Worm (Caenorhabditis elegans) whole organism, late embryonic: ENCODE results near the gene srz-60.
"Not testable (repeated sequence)": the region's sequence is repeated elsewhere in the genome, so short reads cannot be mapped to it uniquely, and the experiment has no call there.

Experiments used
- K09A11.1 ChIP-seq: sonication (generic microtip); optimal IDR thresholded peaks from 2 replicates; lab custom pipeline; 2017; ENCODE audit warnings: antibody characterized with exemption, mild to moderate bottlenecking, missing genetic modification characterization, missing compliant biosample characterization; ENCODE audit not compliant: insufficient read depth
- che-1 ChIP-seq: sonication (generic microtip); optimal IDR thresholded peaks from 2 replicates; lab custom pipeline; 2016; ENCODE audit warnings: mild to moderate bottlenecking, missing genetic modification characterization, missing compliant biosample characterization
- fkh-10 ChIP-seq: fragments of 150-350 bp; optimal IDR thresholded peaks from 2 replicates; lab custom pipeline; 2014; ENCODE audit warnings: missing biosample characterization, missing genetic modification reagents, missing genetic modification characterization
- madf-2 ChIP-seq: sonication (generic microtip); optimal IDR thresholded peaks from 2 replicates; lab custom pipeline; 2017; ENCODE audit warnings: missing genetic modification characterization, missing compliant biosample characterization
- mec-3 ChIP-seq: sonication (generic microtip); optimal IDR thresholded peaks from 2 replicates; lab custom pipeline; 2016; ENCODE audit warnings: borderline replicate concordance, missing genetic modification characterization, missing compliant biosample characterization
- nhr-232 ChIP-seq: sonication (generic microtip); optimal IDR thresholded peaks from 2 replicates; lab custom pipeline; 2016; ENCODE audit warnings: missing genetic modification characterization, missing compliant biosample characterization
- pat-9 ChIP-seq: fragments of 200-800 bp; sonication (Bioruptor generic); optimal IDR thresholded peaks from 2 replicates; lab custom pipeline; 2018; ENCODE audit warnings: mild to moderate bottlenecking, missing genetic modification characterization, moderate library complexity, missing compliant biosample characterization
- pha-2 ChIP-seq: sonication (generic microtip); optimal IDR thresholded peaks from 2 replicates; lab custom pipeline; 2017; ENCODE audit warnings: mild to moderate bottlenecking, missing genetic modification characterization, missing compliant biosample characterization
- ref-2 ChIP-seq: sonication (generic microtip); optimal IDR thresholded peaks from 2 replicates; lab custom pipeline; 2016; ENCODE audit warnings: missing genetic modification characterization, missing compliant biosample characterization
- rnt-1 ChIP-seq: sonication (generic microtip); optimal IDR thresholded peaks from 2 replicates; lab custom pipeline; 2016; ENCODE audit warnings: missing genetic modification characterization, missing compliant biosample characterization
- unc-3 ChIP-seq, 2 experiments: fragments of 200-800 bp in 1 of 2; sonication (Bioruptor generic) in 1 of 2; sonication (generic microtip) in 1 of 2; conservative IDR thresholded peaks in 1 of 2; optimal IDR thresholded peaks in 1 of 2; 2 replicates each; pipeline versions ENCODE4 v1.3.6 to Lab custom; 2016 to 2022; ENCODE audit warnings: missing compliant biosample characterization in 2 of 2, missing genetic modification characterization in 2 of 2, missing genetic modification reagents in 1 of 2
- unc-55 ChIP-seq: sonication (generic microtip); optimal IDR thresholded peaks from 2 replicates; lab custom pipeline; 2017; ENCODE audit warnings: missing biosample characterization, missing genetic modification reagents, missing genetic modification characterization
- ztf-16 ChIP-seq: sonication (generic microtip); optimal IDR thresholded peaks from 2 replicates; lab custom pipeline; 2017; ENCODE audit warnings: missing genetic modification characterization, missing compliant biosample characterization

- not testable (repeated sequence) for TF ChIP-seq rnt-1; che-1 (tag; lab: Kevin White, UChicago); unc-3 (GFP tag; conservative IDR thresholded peaks at IDR 0.05; lab: Robert Waterston, UW); unc-3 (tag; optimal IDR thresholded peaks at IDR 0.05; lab: Kevin White, UChicago); K09A11.1 (tag; lab: Kevin White, UChicago); unc-55 (GFP tag; lab: Kevin White, UChicago); pha-2 (tag; lab: Kevin White, UChicago); ztf-16 (tag; lab: Kevin White, UChicago); nhr-232 (tag; lab: Kevin White, UChicago); fkh-10 (GFP tag; lab: Kevin White, UChicago); ref-2 (tag; lab: Kevin White, UChicago); madf-2 (tag; lab: Kevin White, UChicago); pat-9 (tag; lab: Kevin White, UChicago); mec-3 (tag; lab: Kevin White, UChicago)
Measured at ce11 chrIV:3394066-3394465, 34.6 kb upstream of the srz-60 start, which contains the start of gene C04C3.4.
